Fruit fly (Drosophila melanogaster): Measurements from ENCODE around the gene Mdh2.

- TF ChIP-seq CTCF (optimal IDR thresholded peaks at IDR 0.05) (no peak), CG8478 (optimal IDR thresholded peaks at IDR 0.05) (no peak)
Observed at dm6 chr3R:18197802-18198148, 28.4 kb upstream of the Mdh2 start.

All from S2 (cell line).